Worm (Caenorhabditis elegans) whole organism, late embryonic: ENCODE measurements around the gene F11C1.10.

Experiments
- C08G9.2 ChIP-seq: sonication (generic microtip); optimal IDR thresholded peaks from 2 replicates; lab custom pipeline; 2016; ENCODE audit warnings: mild to moderate bottlenecking, missing genetic modification characterization, moderate library complexity, missing compliant biosample characterization
- C38D4.7 ChIP-seq: fragments of 200-800 bp; sonication (Bioruptor generic); optimal IDR thresholded peaks from 2 replicates; lab custom pipeline; 2018; ENCODE audit warnings: mild to moderate bottlenecking, missing genetic modification characterization, moderate library complexity, missing compliant biosample characterization
- K02D7.2 ChIP-seq: sonication (generic microtip); optimal IDR thresholded peaks from 2 replicates; lab custom pipeline; 2017; ENCODE audit warnings: mild to moderate bottlenecking, missing genetic modification characterization, missing compliant biosample characterization
- Y22D7AL.16 ChIP-seq: sonication (generic microtip); optimal IDR thresholded peaks from 2 replicates; lab custom pipeline; 2016; ENCODE audit warnings: missing genetic modification characterization, missing compliant biosample characterization
- ama-1 ChIP-seq: fragments of 150-350 bp; optimal IDR thresholded peaks from 2 replicates; lab custom pipeline; 2014
- ceh-22 ChIP-seq: sonication (generic microtip); optimal IDR thresholded peaks from 2 replicates; lab custom pipeline; 2017; ENCODE audit warnings: missing biosample characterization, missing genetic modification characterization
- ceh-30 ChIP-seq: fragments of 150-350 bp; optimal IDR thresholded peaks from 2 replicates; lab custom pipeline; 2014; ENCODE audit warnings: missing biosample characterization, missing genetic modification characterization
- ceh-34 ChIP-seq: sonication (generic microtip); optimal IDR thresholded peaks from 2 replicates; lab custom pipeline; 2016; ENCODE audit warnings: mild to moderate bottlenecking, missing genetic modification characterization, missing compliant biosample characterization
- ceh-9 ChIP-seq: sonication (generic microtip); optimal IDR thresholded peaks from 2 replicates; lab custom pipeline; 2016; ENCODE audit warnings: mild to moderate bottlenecking, missing genetic modification characterization, inconsistent platforms, missing compliant biosample characterization
- che-1 ChIP-seq: sonication (generic microtip); optimal IDR thresholded peaks from 2 replicates; lab custom pipeline; 2016; ENCODE audit warnings: mild to moderate bottlenecking, missing genetic modification characterization, missing compliant biosample characterization
- dmd-4 ChIP-seq: sonication (generic microtip); optimal IDR thresholded peaks from 2 replicates; lab custom pipeline; 2016; ENCODE audit warnings: borderline replicate concordance, missing genetic modification characterization, missing compliant biosample characterization
- dve-1 ChIP-seq: sonication (generic microtip); optimal IDR thresholded peaks from 2 replicates; lab custom pipeline; 2017; ENCODE audit warnings: antibody characterized with exemption, mild to moderate bottlenecking, missing genetic modification characterization, missing compliant biosample characterization
- elt-4 ChIP-seq: sonication (generic microtip); optimal IDR thresholded peaks from 2 replicates; lab custom pipeline; 2016; ENCODE audit warnings: missing genetic modification characterization, missing compliant biosample characterization
- ets-4 ChIP-seq: sonication (generic microtip); optimal IDR thresholded peaks from 2 replicates; lab custom pipeline; 2016; ENCODE audit warnings: missing genetic modification characterization, missing compliant biosample characterization
- fax-1 ChIP-seq: sonication (generic microtip); optimal IDR thresholded peaks from 2 replicates; lab custom pipeline; 2016; ENCODE audit warnings: missing genotype, missing genetic modification characterization, missing compliant biosample characterization
- gmeb-2 ChIP-seq: sonication (generic microtip); optimal IDR thresholded peaks from 2 replicates; lab custom pipeline; 2016; ENCODE audit warnings: missing genetic modification characterization, inconsistent platforms, missing compliant biosample characterization
- hlh-15 ChIP-seq: sonication (generic microtip); optimal IDR thresholded peaks from 2 replicates; lab custom pipeline; 2016; ENCODE audit warnings: missing genetic modification characterization, missing compliant biosample characterization
- hlh-6 ChIP-seq: sonication (generic microtip); optimal IDR thresholded peaks from 2 replicates; lab custom pipeline; 2016; ENCODE audit warnings: missing genotype, missing genetic modification characterization, missing compliant biosample characterization
- hlh-8 ChIP-seq: sonication (generic microtip); optimal IDR thresholded peaks from 2 replicates; lab custom pipeline; 2016; ENCODE audit warnings: missing genotype, missing genetic modification characterization, missing compliant biosample characterization
- lim-6 ChIP-seq: sonication (generic microtip); optimal IDR thresholded peaks from 2 replicates; lab custom pipeline; 2016; ENCODE audit warnings: missing genetic modification characterization, missing compliant biosample characterization
- lin-11 ChIP-seq: fragments of 200-800 bp; sonication (Bioruptor generic); optimal IDR thresholded peaks from 2 replicates; lab custom pipeline; 2018; ENCODE audit warnings: mild to moderate bottlenecking, missing genetic modification characterization, missing compliant biosample characterization
- madf-2 ChIP-seq: sonication (generic microtip); optimal IDR thresholded peaks from 2 replicates; lab custom pipeline; 2017; ENCODE audit warnings: missing genetic modification characterization, missing compliant biosample characterization
- mec-3 ChIP-seq: sonication (generic microtip); optimal IDR thresholded peaks from 2 replicates; lab custom pipeline; 2016; ENCODE audit warnings: borderline replicate concordance, missing genetic modification characterization, missing compliant biosample characterization
- nhr-11 ChIP-seq: fragments of 150-350 bp; optimal IDR thresholded peaks from 2 replicates; lab custom pipeline; 2014; ENCODE audit warnings: missing biosample characterization, missing genetic modification characterization
- nhr-232 ChIP-seq: sonication (generic microtip); optimal IDR thresholded peaks from 2 replicates; lab custom pipeline; 2016; ENCODE audit warnings: missing genetic modification characterization, missing compliant biosample characterization
- npax-4 ChIP-seq: sonication (generic microtip); optimal IDR thresholded peaks from 2 replicates; lab custom pipeline; 2016; ENCODE audit warnings: missing genetic modification characterization, missing compliant biosample characterization
- pax-1 ChIP-seq: fragments of 150-350 bp; optimal IDR thresholded peaks from 2 replicates; lab custom pipeline; 2014; ENCODE audit warnings: missing biosample characterization, missing genetic modification characterization
- pha-2 ChIP-seq: sonication (generic microtip); optimal IDR thresholded peaks from 2 replicates; lab custom pipeline; 2017; ENCODE audit warnings: mild to moderate bottlenecking, missing genetic modification characterization, missing compliant biosample characterization
- pha-4 ChIP-seq: fragments of 150-350 bp; optimal IDR thresholded peaks from 2 replicates; lab custom pipeline; 2018; ENCODE audit warnings: missing biosample characterization, missing genetic modification reagents, missing genetic modification characterization
- pqm-1 ChIP-seq: sonication (generic microtip); optimal IDR thresholded peaks from 2 replicates; lab custom pipeline; 2016; ENCODE audit warnings: missing genetic modification characterization, missing compliant biosample characterization
- rnt-1 ChIP-seq: sonication (generic microtip); optimal IDR thresholded peaks from 2 replicates; lab custom pipeline; 2016; ENCODE audit warnings: missing genetic modification characterization, missing compliant biosample characterization
- sdc-2 ChIP-seq: sonication (generic microtip); optimal IDR thresholded peaks from 2 replicates; lab custom pipeline; 2016; ENCODE audit warnings: missing genotype, missing genetic modification characterization, missing compliant biosample characterization
- sox-4 ChIP-seq: sonication (generic microtip); optimal IDR thresholded peaks from 2 replicates; lab custom pipeline; 2017; ENCODE audit warnings: mild to moderate bottlenecking, missing genetic modification characterization, inconsistent platforms, missing compliant biosample characterization
- syd-9 ChIP-seq: sonication (generic microtip); optimal IDR thresholded peaks from 2 replicates; lab custom pipeline; 2016; ENCODE audit warnings: mild to moderate bottlenecking, missing genetic modification characterization, moderate library complexity, missing compliant biosample characterization
- ttx-3 ChIP-seq: sonication (generic microtip); optimal IDR thresholded peaks from 2 replicates; lab custom pipeline; 2016; ENCODE audit warnings: missing genetic modification reagents, missing genetic modification characterization, missing compliant biosample characterization
- unc-42 ChIP-seq: sonication (generic microtip); optimal IDR thresholded peaks from 2 replicates; lab custom pipeline; 2016; ENCODE audit warnings: missing genotype, missing genetic modification characterization, missing compliant biosample characterization
- unc-55 ChIP-seq: sonication (generic microtip); optimal IDR thresholded peaks from 2 replicates; lab custom pipeline; 2017; ENCODE audit warnings: missing biosample characterization, missing genetic modification reagents, missing genetic modification characterization
- unc-86 ChIP-seq: sonication (generic microtip); optimal IDR thresholded peaks from 2 replicates; lab custom pipeline; 2016; ENCODE audit warnings: missing genetic modification characterization, missing compliant biosample characterization
- zip-5 ChIP-seq: sonication (generic microtip); optimal IDR thresholded peaks from 2 replicates; lab custom pipeline; 2016; ENCODE audit warnings: missing genetic modification characterization, missing compliant biosample characterization

F11C1.10 gene

DNA sequence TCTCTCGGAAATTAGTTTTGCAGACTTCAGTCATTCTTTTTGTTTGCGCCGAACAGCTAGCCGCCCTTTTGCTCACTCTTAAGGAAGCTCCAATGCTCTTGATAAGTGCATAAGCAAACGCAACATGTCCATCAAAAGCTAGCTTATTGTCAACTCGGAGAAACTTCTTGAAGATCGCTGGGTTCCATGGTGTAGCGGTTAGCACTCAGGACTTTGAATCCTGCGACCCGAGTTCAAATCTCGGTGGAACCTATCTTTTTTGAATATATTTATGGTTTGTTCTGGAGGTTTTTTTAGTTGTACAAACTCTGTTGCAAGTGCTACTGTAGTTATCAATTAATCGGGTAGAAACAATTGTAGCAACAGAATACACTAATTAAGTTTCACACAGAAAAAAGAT lies 39.4 kb upstream of the F11C1.10 start:
- TF ChIP-seq syd-9 (tag; lab: Kevin White, UChicago), result no peak
- no peak for TF ChIP-seq ama-1 (lab: Kevin White, UChicago)
- TF ChIP-seq ceh-34 (tag; lab: Kevin White, UChicago), result no peak
- no peak for TF ChIP-seq hlh-8 (tag; lab: Kevin White, UChicago)
- no peak for TF ChIP-seq lim-6 (tag; lab: Kevin White, UChicago)
- no peak for TF ChIP-seq ceh-22 (tag; lab: Kevin White, UChicago)
- no peak for TF ChIP-seq sox-4 (tag; lab: Kevin White, UChicago)
- no peak for TF ChIP-seq fax-1 (tag; lab: Kevin White, UChicago)
- no peak for TF ChIP-seq ceh-9
- no peak for TF ChIP-seq madf-2
- TF ChIP-seq ceh-30 (tag; lab: Kevin White, UChicago), result no peak
- no peak for TF ChIP-seq C08G9.2 (tag; lab: Kevin White, UChicago)
- no peak for TF ChIP-seq pha-4 (tag; lab: Kevin White, UChicago)

- TF ChIP-seq nhr-232 (tag; lab: Kevin White, UChicago) (no peak), elt-4 (no peak), lin-11 (tag; lab: Kevin White, UChicago) (no peak), pqm-1 (tag; lab: Kevin White, UChicago) (no peak), hlh-15 (tag; lab: Kevin White, UChicago) (no peak), ets-4 (tag; lab: Kevin White, UChicago) (no peak), ttx-3 (tag; lab: Kevin White, UChicago) (no peak), dmd-4 (no peak), unc-42 (tag; lab: Kevin White, UChicago) (no peak), unc-86 (no peak), K02D7.2 (no peak), ama-1 (lab: Kevin White, UChicago) (no peak), gmeb-2 (tag; lab: Kevin White, UChicago) (no peak), C38D4.7 (GFP tag; lab: Kevin White, UChicago) (no peak), dve-1 (no peak), pax-1 (tag; lab: Kevin White, UChicago) (no peak), pha-2 (tag; lab: Kevin White, UChicago) (no peak), Y22D7AL.16 (tag; lab: Kevin White, UChicago) (no peak)
- TF ChIP-seq, all 69 proteins: peak for 0
Measured at ce11 chrX:12940811-12941210, 36.1 kb upstream of the F11C1.10 start, which contains the start of gene gmap-3. gmap-3 (minus strand) TSS chrX:12940958.

DNA sequence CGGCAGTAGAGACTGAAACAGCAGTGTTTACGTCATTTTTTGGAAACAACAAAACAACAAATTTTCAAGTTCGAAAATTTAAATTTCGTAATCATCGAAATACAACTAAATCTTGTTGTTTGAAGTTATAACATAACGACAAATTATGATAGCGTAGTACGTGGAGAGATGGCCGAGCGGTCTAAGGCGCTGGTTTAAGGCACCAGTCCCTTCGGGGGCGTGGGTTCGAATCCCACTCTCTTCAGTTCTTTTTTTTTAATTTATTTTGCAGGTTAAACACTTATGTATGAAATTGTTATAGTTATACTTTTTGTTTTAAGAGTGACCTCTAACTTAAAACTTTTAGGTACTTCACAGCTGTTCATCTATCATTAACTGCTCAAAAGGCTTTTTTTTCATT lies 34.6 kb upstream of the F11C1.10 start:
- no peak for TF ChIP-seq dmd-4
- no peak for TF ChIP-seq C38D4.7 (GFP tag; lab: Kevin White, UChicago)
- no peak for TF ChIP-seq unc-55 (GFP tag; lab: Kevin White, UChicago)
- TF ChIP-seq K02D7.2, result no peak
- no peak for TF ChIP-seq gmeb-2 (tag; lab: Kevin White, UChicago)
- no peak for TF ChIP-seq zip-5
- TF ChIP-seq madf-2, result no peak
- no peak for TF ChIP-seq hlh-6 (tag; lab: Kevin White, UChicago)
- no peak for TF ChIP-seq pqm-1 (tag; lab: Kevin White, UChicago)
- TF ChIP-seq sdc-2, result no peak
- TF ChIP-seq npax-4, result no peak
- no peak for TF ChIP-seq pha-2 (tag; lab: Kevin White, UChicago)
- TF ChIP-seq ama-1 (lab: Kevin White, UChicago), result no peak
- no peak for TF ChIP-seq mec-3 (tag; lab: Kevin White, UChicago)
- TF ChIP-seq che-1 (tag; lab: Kevin White, UChicago), result no peak
- no peak for TF ChIP-seq elt-4
- no peak for TF ChIP-seq nhr-11
- TF ChIP-seq, all 69 proteins: peak for 0

- no peak for TF ChIP-seq rnt-1 (tag; lab: Kevin White, UChicago)
Measured at ce11 chrX:12943166-12943565, 33.7 kb upstream of the F11C1.10 start, which contains the start of gene gmap-2. gmap-2 (minus strand) TSS chrX:12943266.
